Worm (Caenorhabditis elegans) whole organism, late embryonic: ENCODE data around the gene srw-6.

Experiments
- F13H6.1 ChIP-seq: sonication (generic microtip); optimal IDR thresholded peaks from 2 replicates; lab custom pipeline; 2016; ENCODE audit warnings: missing genetic modification characterization, missing compliant biosample characterization
- K02D7.2 ChIP-seq: sonication (generic microtip); optimal IDR thresholded peaks from 2 replicates; lab custom pipeline; 2017; ENCODE audit warnings: mild to moderate bottlenecking, missing genetic modification characterization, missing compliant biosample characterization
- T23F11.4 ChIP-seq: fragments of 200-800 bp; sonication (Bioruptor generic); optimal IDR thresholded peaks from 2 replicates; lab custom pipeline; 2018; ENCODE audit warnings: mild to moderate bottlenecking, missing genetic modification characterization, missing compliant biosample characterization
- ahr-1 ChIP-seq: sonication (generic microtip); optimal IDR thresholded peaks from 2 replicates; lab custom pipeline; 2016; ENCODE audit warnings: missing genetic modification characterization, missing compliant biosample characterization
- ama-1 ChIP-seq: fragments of 150-350 bp; optimal IDR thresholded peaks from 2 replicates; lab custom pipeline; 2014
- ceh-14 ChIP-seq: sonication (generic microtip); optimal IDR thresholded peaks from 2 replicates; lab custom pipeline; 2016; ENCODE audit warnings: missing genotype, missing genetic modification characterization, missing compliant biosample characterization
- ceh-18 ChIP-seq: sonication (generic microtip); optimal IDR thresholded peaks from 2 replicates; lab custom pipeline; 2016; ENCODE audit warnings: missing genetic modification characterization, missing compliant biosample characterization
- ceh-24 ChIP-seq: sonication (generic microtip); optimal IDR thresholded peaks from 2 replicates; lab custom pipeline; 2016; ENCODE audit warnings: mild to moderate bottlenecking, missing genetic modification characterization, missing compliant biosample characterization
- ceh-34 ChIP-seq: sonication (generic microtip); optimal IDR thresholded peaks from 2 replicates; lab custom pipeline; 2016; ENCODE audit warnings: mild to moderate bottlenecking, missing genetic modification characterization, missing compliant biosample characterization
- ceh-45 ChIP-seq: fragments of 200-800 bp; sonication (Bioruptor generic); IDR thresholded peaks from 2 replicates; pipeline ENCODE4 v1.3.6; 2022; ENCODE audit warnings: missing genetic modification reagents, missing genetic modification characterization, missing compliant biosample characterization
- che-1 ChIP-seq: sonication (generic microtip); optimal IDR thresholded peaks from 2 replicates; lab custom pipeline; 2016; ENCODE audit warnings: mild to moderate bottlenecking, missing genetic modification characterization, missing compliant biosample characterization
- dmd-4 ChIP-seq: sonication (generic microtip); optimal IDR thresholded peaks from 2 replicates; lab custom pipeline; 2016; ENCODE audit warnings: borderline replicate concordance, missing genetic modification characterization, missing compliant biosample characterization
- dve-1 ChIP-seq: sonication (generic microtip); optimal IDR thresholded peaks from 2 replicates; lab custom pipeline; 2017; ENCODE audit warnings: antibody characterized with exemption, mild to moderate bottlenecking, missing genetic modification characterization, missing compliant biosample characterization
- elt-2 ChIP-seq: sonication (generic microtip); optimal IDR thresholded peaks from 2 replicates; lab custom pipeline; 2016; ENCODE audit warnings: missing genetic modification reagents, missing genetic modification characterization, missing compliant biosample characterization
- elt-4 ChIP-seq: sonication (generic microtip); optimal IDR thresholded peaks from 2 replicates; lab custom pipeline; 2016; ENCODE audit warnings: missing genetic modification characterization, missing compliant biosample characterization
- ets-4 ChIP-seq: sonication (generic microtip); optimal IDR thresholded peaks from 2 replicates; lab custom pipeline; 2016; ENCODE audit warnings: missing genetic modification characterization, missing compliant biosample characterization
- eyg-1 ChIP-seq: sonication (generic microtip); optimal IDR thresholded peaks from 2 replicates; lab custom pipeline; 2016; ENCODE audit warnings: missing genotype, missing genetic modification characterization, missing compliant biosample characterization
- fax-1 ChIP-seq: sonication (generic microtip); optimal IDR thresholded peaks from 2 replicates; lab custom pipeline; 2016; ENCODE audit warnings: missing genotype, missing genetic modification characterization, missing compliant biosample characterization
- fkh-10 ChIP-seq: fragments of 150-350 bp; optimal IDR thresholded peaks from 2 replicates; lab custom pipeline; 2014; ENCODE audit warnings: missing biosample characterization, missing genetic modification reagents, missing genetic modification characterization
- fkh-6 ChIP-seq: sonication (generic microtip); optimal IDR thresholded peaks from 2 replicates; lab custom pipeline; 2016; ENCODE audit warnings: missing genetic modification characterization, missing compliant biosample characterization
- hlh-13 ChIP-seq: fragments of 200-800 bp; sonication (Bioruptor generic); optimal IDR thresholded peaks from 2 replicates; lab custom pipeline; 2018; ENCODE audit warnings: mild to moderate bottlenecking, missing genetic modification characterization, missing compliant biosample characterization
- hlh-15 ChIP-seq: sonication (generic microtip); optimal IDR thresholded peaks from 2 replicates; lab custom pipeline; 2016; ENCODE audit warnings: missing genetic modification characterization, missing compliant biosample characterization
- lin-11 ChIP-seq: fragments of 200-800 bp; sonication (Bioruptor generic); optimal IDR thresholded peaks from 2 replicates; lab custom pipeline; 2018; ENCODE audit warnings: mild to moderate bottlenecking, missing genetic modification characterization, missing compliant biosample characterization
- madf-2 ChIP-seq: sonication (generic microtip); optimal IDR thresholded peaks from 2 replicates; lab custom pipeline; 2017; ENCODE audit warnings: missing genetic modification characterization, missing compliant biosample characterization
- nfya-1 ChIP-seq: sonication (generic microtip); optimal IDR thresholded peaks from 2 replicates; lab custom pipeline; 2017; ENCODE audit warnings: missing genetic modification characterization, mild to moderate bottlenecking, missing compliant biosample characterization, antibody characterized with exemption, moderate library complexity
- nhr-232 ChIP-seq: sonication (generic microtip); optimal IDR thresholded peaks from 2 replicates; lab custom pipeline; 2016; ENCODE audit warnings: missing genetic modification characterization, missing compliant biosample characterization
- npax-4 ChIP-seq: sonication (generic microtip); optimal IDR thresholded peaks from 2 replicates; lab custom pipeline; 2016; ENCODE audit warnings: missing genetic modification characterization, missing compliant biosample characterization
- odd-2 ChIP-seq: sonication (generic microtip); optimal IDR thresholded peaks from 2 replicates; lab custom pipeline; 2017; ENCODE audit warnings: antibody characterized with exemption, mild to moderate bottlenecking, missing genetic modification characterization, missing compliant biosample characterization
- pag-3 ChIP-seq: sonication (generic microtip); optimal IDR thresholded peaks from 2 replicates; lab custom pipeline; 2016; ENCODE audit warnings: missing compliant biosample characterization, missing genetic modification characterization, borderline replicate concordance
- pax-1 ChIP-seq: fragments of 150-350 bp; optimal IDR thresholded peaks from 2 replicates; lab custom pipeline; 2014; ENCODE audit warnings: missing biosample characterization, missing genetic modification characterization
- pha-4 ChIP-seq: fragments of 150-350 bp; optimal IDR thresholded peaks from 2 replicates; lab custom pipeline; 2018; ENCODE audit warnings: missing biosample characterization, missing genetic modification reagents, missing genetic modification characterization
- ref-2 ChIP-seq: sonication (generic microtip); optimal IDR thresholded peaks from 2 replicates; lab custom pipeline; 2016; ENCODE audit warnings: missing genetic modification characterization, missing compliant biosample characterization
- sdc-2 ChIP-seq: sonication (generic microtip); optimal IDR thresholded peaks from 2 replicates; lab custom pipeline; 2016; ENCODE audit warnings: missing genotype, missing genetic modification characterization, missing compliant biosample characterization
- sox-4 ChIP-seq: sonication (generic microtip); optimal IDR thresholded peaks from 2 replicates; lab custom pipeline; 2017; ENCODE audit warnings: mild to moderate bottlenecking, missing genetic modification characterization, inconsistent platforms, missing compliant biosample characterization
- tbx-2 ChIP-seq: sonication (generic microtip); optimal IDR thresholded peaks from 2 replicates; lab custom pipeline; 2016; ENCODE audit warnings: missing genetic modification characterization, missing compliant biosample characterization
- tbx-7 ChIP-seq: sonication (generic microtip); optimal IDR thresholded peaks from 2 replicates; lab custom pipeline; 2016; ENCODE audit warnings: missing genotype, missing genetic modification characterization, missing compliant biosample characterization
- unc-55 ChIP-seq: sonication (generic microtip); optimal IDR thresholded peaks from 2 replicates; lab custom pipeline; 2017; ENCODE audit warnings: missing biosample characterization, missing genetic modification reagents, missing genetic modification characterization
- unc-86 ChIP-seq: sonication (generic microtip); optimal IDR thresholded peaks from 2 replicates; lab custom pipeline; 2016; ENCODE audit warnings: missing genetic modification characterization, missing compliant biosample characterization
- ztf-16 ChIP-seq: sonication (generic microtip); optimal IDR thresholded peaks from 2 replicates; lab custom pipeline; 2017; ENCODE audit warnings: missing genetic modification characterization, missing compliant biosample characterization

The srw-6 gene

ce11 chrV:3768270-3768669 is 40.2 kb upstream of the srw-6 start, which contains the start of gene R08E5.4:
Gene R08E5.4 (plus strand): TSS chrV:3768570.
- TF ChIP-seq npax-4 (no peak), ceh-24 (tag; lab: Kevin White, UChicago) (no peak), elt-4 (tag; lab: Kevin White, UChicago) (no peak), ceh-45 (no peak), ref-2 (tag; lab: Kevin White, UChicago) (no peak), odd-2 (tag; lab: Kevin White, UChicago) (no peak), sdc-2 (no peak), elt-2 (tag; lab: Kevin White, UChicago) (no peak), dmd-4 (tag; lab: Kevin White, UChicago) (no peak), che-1 (tag; lab: Kevin White, UChicago) (no peak)

DNA sequence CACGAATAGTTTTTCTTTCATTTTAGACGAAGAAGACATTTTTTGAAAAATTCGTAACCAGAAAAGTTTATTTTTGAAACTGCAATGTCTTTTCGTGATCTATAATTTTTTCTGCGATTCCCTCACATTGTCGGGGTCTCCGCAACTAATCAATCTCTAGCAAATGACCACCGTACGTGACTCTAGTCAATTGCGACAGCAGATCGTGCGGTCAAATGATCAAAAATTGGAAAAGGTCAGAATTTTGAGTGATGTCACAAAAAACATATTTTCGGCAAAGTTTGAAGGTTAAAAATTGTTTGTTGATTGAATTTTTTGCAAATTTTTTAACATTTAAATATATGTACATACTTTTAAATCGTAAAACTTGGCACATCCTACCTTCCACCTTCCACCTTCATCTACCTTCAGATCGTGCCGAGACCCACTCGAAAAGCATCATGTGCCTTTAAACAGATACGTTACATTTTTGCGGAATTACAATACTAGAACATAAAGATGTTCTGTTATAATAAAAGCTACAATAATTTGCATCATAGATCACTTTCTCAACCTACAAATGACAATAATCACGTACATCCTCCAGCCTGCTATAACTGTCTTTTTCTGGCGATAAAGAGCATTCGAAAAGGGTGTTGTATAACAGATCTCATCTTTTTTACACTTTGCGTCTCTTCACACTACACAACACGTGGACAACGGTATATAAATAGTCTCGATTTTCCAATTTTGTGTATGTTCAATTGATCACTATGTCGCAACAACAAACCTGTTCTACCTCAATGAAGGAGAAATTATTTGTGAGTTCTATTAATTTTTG is 36.8 kb upstream of the srw-6 start, which contains the start of the genes R08E5.1 and rips-1:
R08E5.1 (minus strand) TSS at position 82 of the 820 bp plus-strand sequence.
rips-1 (plus strand) TSS at position 585 of the 820 bp plus-strand sequence.
- no peak for TF ChIP-seq ama-1 (lab: Kevin White, UChicago)
- TF ChIP-seq madf-2 (tag; lab: Kevin White, UChicago), result no peak
- no peak for TF ChIP-seq odd-2 (tag; lab: Kevin White, UChicago)
- TF ChIP-seq nfya-1 (tag; lab: Kevin White, UChicago), result no peak
- no peak for TF ChIP-seq fax-1 (tag; lab: Kevin White, UChicago)
- no peak for TF ChIP-seq ztf-16 (tag; lab: Kevin White, UChicago)
- TF ChIP-seq dve-1 (tag; lab: Kevin White, UChicago), result no peak
- TF ChIP-seq tbx-2, result no peak

DNA sequence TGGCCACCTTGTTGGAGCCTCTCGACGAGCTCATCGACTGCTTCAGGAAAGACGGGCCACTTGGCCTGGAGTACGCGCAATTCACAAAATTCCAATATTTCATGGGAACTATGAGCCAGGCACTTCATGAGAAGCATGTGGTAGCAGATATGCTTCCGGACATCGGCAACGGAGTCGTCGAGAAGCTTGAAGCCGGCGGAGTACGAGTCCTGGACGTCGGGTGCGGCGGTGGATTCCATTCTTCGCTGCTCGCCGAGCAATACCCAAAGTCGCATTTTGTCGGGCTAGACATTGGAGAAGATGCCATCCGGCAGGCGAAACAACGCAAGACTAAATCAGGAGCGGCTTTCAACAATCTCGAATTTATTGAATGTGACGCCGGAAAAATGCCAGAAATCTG is 34.8 kb upstream of the srw-6 start:
- TF ChIP-seq ceh-18 (tag; lab: Kevin White, UChicago), result no peak
- TF ChIP-seq elt-4 (tag; lab: Kevin White, UChicago), result no peak
- no peak for TF ChIP-seq hlh-13 (GFP tag; lab: Kevin White, UChicago)
- TF ChIP-seq nfya-1 (tag; lab: Kevin White, UChicago), result no peak
- no peak for TF ChIP-seq ceh-34 (tag; lab: Kevin White, UChicago)
- no peak for TF ChIP-seq ets-4 (tag; lab: Kevin White, UChicago)
- no peak for TF ChIP-seq pha-4 (tag; lab: Kevin White, UChicago)
- no peak for TF ChIP-seq fkh-6
- no peak for TF ChIP-seq K02D7.2
- no peak for TF ChIP-seq pag-3 (tag; lab: Kevin White, UChicago)
- TF ChIP-seq nhr-232 (tag; lab: Kevin White, UChicago), result no peak
- TF ChIP-seq hlh-15 (tag; lab: Kevin White, UChicago), result no peak
- no peak for TF ChIP-seq sox-4 (tag; lab: Kevin White, UChicago)
- TF ChIP-seq lin-11 (tag; lab: Kevin White, UChicago), result no peak
- TF ChIP-seq unc-55, result no peak
- no peak for TF ChIP-seq tbx-7
- no peak for TF ChIP-seq pax-1

DNA sequence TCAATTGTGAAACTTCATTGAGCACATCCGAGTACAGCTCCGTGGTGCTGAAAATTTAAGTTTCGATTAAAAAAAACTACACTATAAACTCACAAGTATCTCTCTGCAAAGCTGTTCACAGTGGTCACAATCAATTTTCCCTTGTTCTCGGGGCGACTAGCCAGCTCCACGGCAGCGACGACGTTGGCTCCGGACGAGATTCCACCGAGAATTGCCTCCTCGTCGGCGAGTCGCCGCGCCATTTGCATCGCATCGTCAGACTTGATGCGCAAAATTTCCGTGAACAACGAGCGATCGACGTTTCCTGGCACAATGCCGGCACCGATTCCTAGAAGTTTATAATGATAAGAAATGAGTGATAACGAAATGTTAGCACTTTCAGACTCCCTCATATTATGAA is 33.8 kb upstream of the srw-6 start:
- TF ChIP-seq dmd-4 (tag; lab: Kevin White, UChicago) (no peak), pax-1 (no peak), F13H6.1 (no peak), unc-86 (no peak), eyg-1 (tag; lab: Kevin White, UChicago) (no peak), pha-4 (tag; lab: Kevin White, UChicago) (no peak), sdc-2 (no peak), hlh-13 (GFP tag; lab: Kevin White, UChicago) (no peak), ahr-1 (tag; lab: Kevin White, UChicago) (no peak), ceh-14 (no peak), fkh-10 (GFP tag; lab: Kevin White, UChicago) (no peak), fax-1 (tag; lab: Kevin White, UChicago) (no peak), K02D7.2 (no peak), T23F11.4 (GFP tag; lab: Kevin White, UChicago) (no peak)
